Worm (Caenorhabditis elegans) whole organism, L3 larva: ENCODE data around the gene EEED8.13.

ENCODE experiments used
- R02D3.7 ChIP-seq: fragments of 150-350 bp; optimal IDR thresholded peaks from 2 replicates; lab custom pipeline; 2014; ENCODE audit warnings: missing biosample characterization, missing genetic modification characterization
- nhr-28 ChIP-seq: fragments of 150-350 bp; optimal IDR thresholded peaks from 2 replicates; lab custom pipeline; 2014; ENCODE audit warnings: missing biosample characterization, missing genetic modification characterization
- pqm-1 ChIP-seq: fragments of 150-350 bp; optimal IDR thresholded peaks from 2 replicates; lab custom pipeline; 2017; ENCODE audit warnings: missing biosample characterization, missing genetic modification characterization, inconsistent platforms
- tbx-2 ChIP-seq: sonication (generic microtip); optimal IDR thresholded peaks from 2 replicates; lab custom pipeline; 2016; ENCODE audit warnings: mild to moderate bottlenecking, missing genetic modification characterization, missing compliant biosample characterization

- TF ChIP-seq R02D3.7 (tag; lab: Kevin White, UChicago) (no peak), tbx-2 (no peak), nhr-28 (tag; lab: Kevin White, UChicago) (no peak), pqm-1 (no peak)
Observed at ce11 chrII:5426054-5426453, 13.7 kb upstream of the EEED8.13 start.
